Worm (Caenorhabditis elegans): ENCODE measurements around the gene rig-1.

DNA sequence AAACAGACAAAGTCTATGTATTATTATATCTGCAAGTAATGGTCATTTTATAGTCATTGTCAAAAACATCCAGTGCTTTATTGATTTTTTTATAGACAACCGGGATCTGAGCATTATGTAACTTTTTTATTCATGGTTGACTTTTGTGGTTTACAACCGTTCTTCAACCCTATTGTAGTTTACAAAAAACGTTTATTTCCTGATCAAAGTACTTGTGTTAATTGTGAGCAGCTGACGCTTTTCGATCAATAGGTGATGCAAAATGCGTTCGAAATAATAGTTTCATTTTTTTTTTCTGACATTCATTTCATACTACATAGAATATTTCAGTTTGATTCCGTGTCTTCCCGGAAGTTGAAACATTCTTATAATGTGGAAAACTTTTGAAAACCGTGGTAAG, 12.3 kb downstream of the rig-1 start, which contains the start of the genes K09E2.2 and K09E2.3:
- no peak for TF ChIP-seq nhr-11 (tag; optimal IDR thresholded peaks at IDR 0.05)
- TF ChIP-seq sma-3 (GFP tag; optimal IDR thresholded peaks at IDR 0.05) = no peak
- TF ChIP-seq nhr-77 (tag; optimal IDR thresholded peaks at IDR 0.05) = no peak
- TF ChIP-seq nhr-12 (tag; optimal IDR thresholded peaks at IDR 0.05) = no peak
- no peak for TF ChIP-seq ZK546.5 (tag; optimal IDR thresholded peaks at IDR 0.05)
- TF ChIP-seq snpc-4 (tag; optimal IDR thresholded peaks at IDR 0.05) = no peak
- no peak for TF ChIP-seq ceh-16 (tag; optimal IDR thresholded peaks at IDR 0.05)
- no peak for TF ChIP-seq lin-39 (tag; optimal IDR thresholded peaks at IDR 0.05)
- no peak for TF ChIP-seq elt-3 (tag; optimal IDR thresholded peaks at IDR 0.05)
- TF ChIP-seq lin-13 (GFP tag; optimal IDR thresholded peaks at IDR 0.05) = no peak
